Comparison of ENCODE assay signal across 1 fruit fly cellular context in the genomic region with DNA sequence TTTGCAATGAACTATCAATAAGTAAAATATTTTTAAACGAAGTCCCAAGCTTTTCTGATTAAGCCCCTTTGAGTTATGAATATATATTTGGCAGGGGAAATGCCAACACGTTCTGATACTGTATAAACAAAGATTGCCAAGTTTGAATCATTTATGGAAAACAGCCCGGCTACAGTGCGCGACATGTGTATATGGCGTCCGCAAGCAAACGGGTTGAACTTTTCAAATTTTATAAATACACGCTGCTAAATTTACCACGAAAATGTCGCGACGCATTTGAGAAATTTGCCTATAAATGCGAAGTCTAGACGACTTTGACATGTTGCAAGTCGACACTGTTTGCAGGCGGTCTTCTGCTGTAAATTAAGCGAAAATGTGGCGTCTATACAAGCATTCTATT.
TF ChIP-seq lines count a peak whose summit lies in the region.

No protein-coding gene starts in this region.

TF ChIP-seq in whole organism, embryonic, 481 proteins besides CTCF, POLR2A, EP300 and RAD21 (continued from another document):
- TF ChIP-seq wdn (GFP tag; IDR thresholded peaks at IDR 0.05; lab: Robert Waterston, UW) (peak; percentile 40; the same call in 1 of the 2 replicates), Trl (optimal IDR thresholded peaks at IDR 0.05; lab: Kevin White, UChicago) (no peak), Trl (GFP tag; optimal IDR thresholded peaks at IDR 0.05; lab: Kevin White, UChicago) (peak; percentile 22), pan (optimal IDR thresholded peaks at IDR 0.05; lab: Kevin White, UChicago) (no peak), pan (GFP tag; optimal IDR thresholded peaks at IDR 0.05 in 1 of 2, IDR thresholded peaks at IDR 0.05 in 1 of 2) (peak in 1 of 2 experiments; percentile 56), toy (GFP tag; IDR thresholded peaks at IDR 0.05; lab: Robert Waterston, UW) (0 out of 2 replicates have a peak, but pooled peaks have one; percentile 6), crc (GFP tag; optimal IDR thresholded peaks at IDR 0.05; lab: Kevin White, UChicago) (peak; percentile 7), CG9817 (tag; optimal IDR thresholded peaks at IDR 0.05; lab: Kevin White, UChicago) (peak; percentile 43), gsb (GFP tag; IDR thresholded peaks at IDR 0.05; lab: Robert Waterston, UW) (peak; percentile 58), Mes4 (GFP tag; optimal IDR thresholded peaks at IDR 0.05; lab: Kevin White, UChicago) (peak; percentile 35), nmo (GFP tag; optimal IDR thresholded peaks at IDR 0.05; lab: Kevin White, UChicago) (peak; percentile 12), dan (GFP tag; IDR thresholded peaks at IDR 0.05; lab: Robert Waterston, UW) (no peak), Chrac-16 (GFP tag; optimal IDR thresholded peaks at IDR 0.05; lab: Kevin White, UChicago) (peak; percentile 38), salm (tag; optimal IDR thresholded peaks at IDR 0.05; lab: Kevin White, UChicago) (no peak), Nf-YC (tag; optimal IDR thresholded peaks at IDR 0.05; lab: Kevin White, UChicago) (peak; percentile 44), CG17912 (GFP tag; optimal IDR thresholded peaks at IDR 0.05; lab: Kevin White, UChicago) (no peak), gce (GFP tag; IDR thresholded peaks at IDR 0.05; lab: Robert Waterston, UW) (no peak), HmgZ (tag; optimal IDR thresholded peaks at IDR 0.05; lab: Kevin White, UChicago) (peak; percentile 29), B-H2 (GFP tag; optimal IDR thresholded peaks at IDR 0.05; lab: Kevin White, UChicago) (peak; percentile 7), CG15601 (tag; optimal IDR thresholded peaks at IDR 0.05; lab: Kevin White, UChicago) (no peak), tap (tag; optimal IDR thresholded peaks at IDR 0.05; lab: Kevin White, UChicago) (peak; percentile 7), btn (GFP tag; optimal IDR thresholded peaks at IDR 0.05; lab: Kevin White, UChicago) (no peak), CG12744 (GFP tag; optimal IDR thresholded peaks at IDR 0.05; lab: Kevin White, UChicago) (peak; percentile 42), Meics (GFP tag; optimal IDR thresholded peaks at IDR 0.05; lab: Kevin White, UChicago) (peak; percentile 55), CG4424 (GFP tag; optimal IDR thresholded peaks at IDR 0.05; lab: Kevin White, UChicago) (peak; percentile 16), CG18011 (GFP tag; optimal IDR thresholded peaks at IDR 0.05; lab: Kevin White, UChicago) (peak; percentile 8), CG14441 (GFP tag; IDR thresholded peaks at IDR 0.05; lab: Robert Waterston, UW) (peak; percentile 75), CG2678 (tag; optimal IDR thresholded peaks at IDR 0.05; lab: Kevin White, UChicago) (peak; percentile 59), CG4707 (GFP tag; optimal IDR thresholded peaks at IDR 0.05; lab: Kevin White, UChicago) (no peak), CG3726 (GFP tag; IDR thresholded peaks at IDR 0.05; lab: Robert Waterston, UW) (no peak), al (GFP tag; IDR thresholded peaks at IDR 0.05; lab: Robert Waterston, UW) (peak; percentile 56; the same call in 1 of the 2 replicates), CG2889 (GFP tag; IDR thresholded peaks at IDR 0.05; lab: Robert Waterston, UW) (peak; percentile 46; the same call in 1 of the 3 replicates), jigr1 (GFP tag; IDR thresholded peaks at IDR 0.05; lab: Robert Waterston, UW) (no peak), Deaf1 (tag; optimal IDR thresholded peaks at IDR 0.05; lab: Kevin White, UChicago) (peak; percentile 4)
TF ChIP-seq in whole organism, embryonic: peak in this region for 187.
